Worm (Caenorhabditis elegans): Measurements from ENCODE around the gene arx-5.

The arx-5 gene

DNA sequence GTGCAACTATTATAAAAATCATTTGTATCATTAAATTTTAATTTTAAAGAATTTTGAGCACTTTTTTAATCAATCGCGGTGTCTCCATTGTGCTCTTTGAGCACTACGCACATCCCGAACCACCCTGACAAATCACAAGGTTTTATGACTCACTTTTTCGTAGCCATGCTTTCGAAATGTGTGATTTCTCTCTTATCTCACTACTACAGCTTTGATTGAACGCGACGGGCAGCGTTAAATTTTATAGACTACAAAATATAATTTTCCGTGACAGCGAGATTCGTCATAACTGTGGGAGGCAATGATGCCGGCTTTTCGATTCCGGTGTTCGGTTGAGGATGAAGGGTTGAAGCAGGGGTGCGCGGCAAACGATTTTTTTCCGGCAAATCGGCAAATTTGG is 31.8 kb upstream of the arx-5 start:
- TF ChIP-seq elt-2 (tag; optimal IDR thresholded peaks at IDR 0.05): peak; percentile 37
- peak; percentile 37 for TF ChIP-seq pqm-1 (tag; optimal IDR thresholded peaks at IDR 0.05)
- no peak for TF ChIP-seq nhr-76 (tag; optimal IDR thresholded peaks at IDR 0.05)

DNA sequence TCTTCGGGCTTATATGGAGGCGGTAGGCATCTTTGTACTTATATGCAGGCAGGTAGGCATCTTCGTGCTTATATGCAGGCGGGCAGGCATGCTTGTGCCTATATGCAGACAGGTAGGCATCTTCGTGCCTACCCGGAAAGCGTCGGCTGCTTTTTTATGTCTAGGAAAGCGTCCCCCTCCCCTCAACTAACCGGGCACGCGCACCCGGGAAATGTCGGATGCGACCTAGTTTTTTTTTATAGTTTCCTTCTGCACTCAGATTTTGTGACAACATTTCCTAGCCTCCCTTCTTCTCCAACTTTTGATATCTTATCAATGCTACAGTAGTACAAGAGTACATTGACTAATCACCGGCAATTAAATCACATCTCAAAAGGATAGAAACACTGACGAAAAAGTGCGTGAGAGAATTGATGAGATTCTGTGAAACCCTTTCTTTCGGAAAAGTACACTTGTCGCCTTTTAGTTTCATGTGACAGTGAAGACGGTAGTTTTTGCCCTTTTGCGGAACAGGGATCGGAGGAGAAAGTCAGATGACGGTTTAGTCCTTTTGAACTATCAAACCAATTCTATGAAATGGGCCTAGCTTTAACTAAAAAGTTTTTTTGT is 31.2 kb upstream of the arx-5 start:
- TF ChIP-seq egl-5 (tag; optimal IDR thresholded peaks at IDR 0.05): no peak
- TF ChIP-seq lin-15B (tag; optimal IDR thresholded peaks at IDR 0.05): peak; percentile 20
- TF ChIP-seq ceh-9 (tag; optimal IDR thresholded peaks at IDR 0.05): no peak
- TF ChIP-seq jun-1 (tag; optimal IDR thresholded peaks at IDR 0.05): no peak
- no peak for TF ChIP-seq nhr-12 (tag; optimal IDR thresholded peaks at IDR 0.05)
- TF ChIP-seq ceh-82 (tag; optimal IDR thresholded peaks at IDR 0.05): no peak
- peak; percentile 21 for TF ChIP-seq R02D3.7 (tag; optimal IDR thresholded peaks at IDR 0.05)
- peak; percentile 86 for TF ChIP-seq nhr-43 (tag; optimal IDR thresholded peaks at IDR 0.05; ENCODE audit: poor library complexity, severe bottlenecking)
- no peak for TF ChIP-seq nhr-76 (tag; optimal IDR thresholded peaks at IDR 0.05)
- TF ChIP-seq unc-62 (GFP tag; optimal IDR thresholded peaks at IDR 0.05): peak; percentile 59
- TF ChIP-seq ceh-28 (tag; optimal IDR thresholded peaks at IDR 0.05): peak; percentile 20
- TF ChIP-seq eor-1 (tag; optimal IDR thresholded peaks at IDR 0.05): no peak
- peak; percentile 94 for TF ChIP-seq nhr-23 (tag; optimal IDR thresholded peaks at IDR 0.05)
- peak; percentile 83 for TF ChIP-seq nhr-25 (tag; optimal IDR thresholded peaks at IDR 0.05)
- TF ChIP-seq unc-39 (tag; optimal IDR thresholded peaks at IDR 0.05): no peak
- no peak for TF ChIP-seq pha-4 (tag; optimal IDR thresholded peaks at IDR 0.05)
- peak; percentile 49 to 95 (median 82) for TF ChIP-seq elt-3 (tag; optimal IDR thresholded peaks at IDR 0.05)
- peak; percentile 43 for TF ChIP-seq daf-12 (tag; optimal IDR thresholded peaks at IDR 0.05)

DNA sequence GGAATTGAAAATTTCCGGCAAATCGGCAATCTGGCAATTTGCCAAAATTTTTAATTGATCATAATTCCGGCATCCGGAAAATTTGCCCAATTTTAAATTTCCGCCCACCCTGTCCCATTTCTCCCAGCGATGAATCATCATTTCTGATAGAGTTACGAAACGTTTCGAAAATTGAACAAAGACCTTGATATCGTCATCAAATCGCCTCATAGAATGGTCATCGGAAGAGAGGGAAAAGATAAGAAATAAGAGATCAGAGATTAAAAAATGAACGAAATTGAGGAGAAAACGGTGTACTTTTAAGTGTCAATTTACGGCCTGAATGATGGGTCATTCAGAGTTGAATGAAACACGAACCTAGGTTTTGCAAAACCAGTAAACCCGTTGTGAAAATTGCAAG is 29.7 kb upstream of the arx-5 start:
- TF ChIP-seq elt-2 (tag; optimal IDR thresholded peaks at IDR 0.05): peak; percentile 4
- TF ChIP-seq nhr-25 (tag; optimal IDR thresholded peaks at IDR 0.05): peak; percentile 38
- no peak for TF ChIP-seq unc-62 (GFP tag; optimal IDR thresholded peaks at IDR 0.05)
- peak; percentile 43 for TF ChIP-seq pqm-1 (tag; optimal IDR thresholded peaks at IDR 0.05)
- peak; percentile 29 for TF ChIP-seq fos-1 (tag; optimal IDR thresholded peaks at IDR 0.05)
- peak; percentile 48 for TF ChIP-seq lin-15B (tag; optimal IDR thresholded peaks at IDR 0.05)
- peak; percentile 25 for TF ChIP-seq elt-1 (tag; optimal IDR thresholded peaks at IDR 0.05)
- TF ChIP-seq ztf-4 (tag; optimal IDR thresholded peaks at IDR 0.05): no peak
- TF ChIP-seq elt-3 (tag; optimal IDR thresholded peaks at IDR 0.05): peak in 1 of 3 experiments; percentile 78

DNA sequence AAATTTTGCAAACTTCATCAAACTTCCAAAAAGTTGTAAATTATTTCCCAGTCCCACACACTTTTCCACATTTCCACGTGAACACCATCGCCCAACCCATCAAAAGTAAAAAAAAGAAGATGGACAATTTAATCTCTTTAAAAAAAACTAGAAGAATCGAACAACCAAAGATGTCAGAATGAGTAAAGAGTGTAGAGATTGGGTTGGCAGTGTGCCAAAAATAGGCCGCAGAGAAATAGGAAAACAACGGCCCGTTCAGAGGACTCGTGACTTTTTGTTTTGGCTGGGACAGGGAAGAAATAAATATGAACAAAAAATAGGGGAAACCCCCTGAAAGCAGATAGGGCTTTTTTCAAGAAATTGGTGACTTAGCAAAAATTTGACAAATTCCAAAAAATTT is 25.0 kb upstream of the arx-5 start:
- TF ChIP-seq nhr-67 (tag; optimal IDR thresholded peaks at IDR 0.05): no peak
- peak; percentile 23 for TF ChIP-seq nhr-43 (tag; optimal IDR thresholded peaks at IDR 0.05; ENCODE audit: poor library complexity, severe bottlenecking)
- TF ChIP-seq hmg-11 (tag; optimal IDR thresholded peaks at IDR 0.05): peak; percentile 8
- peak; percentile 40 for TF ChIP-seq nfya-1 (tag; optimal IDR thresholded peaks at IDR 0.05; ENCODE audit: insufficient read depth)
- no peak for TF ChIP-seq ztf-4 (tag; optimal IDR thresholded peaks at IDR 0.05)

DNA sequence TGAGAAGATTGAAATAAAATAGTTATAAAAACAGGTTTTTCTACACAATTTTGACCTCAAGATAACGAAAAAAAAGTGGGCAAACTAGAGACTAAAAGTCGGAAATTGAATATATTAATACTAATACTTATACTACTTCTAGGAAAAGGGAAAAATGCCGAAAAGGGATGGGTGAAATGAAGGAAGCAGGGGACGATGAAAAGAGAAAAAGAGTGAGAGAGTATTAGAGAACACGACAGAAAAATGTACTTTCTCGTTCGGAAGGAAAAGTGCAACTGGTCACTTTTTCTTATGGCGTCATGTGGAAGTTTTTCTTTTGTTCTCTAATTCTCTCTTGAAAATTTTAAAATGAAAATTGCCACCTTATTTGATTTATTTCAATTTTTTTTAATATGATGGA is 23.4 kb upstream of the arx-5 start:
- TF ChIP-seq nhr-237 (tag; optimal IDR thresholded peaks at IDR 0.05): no peak
- TF ChIP-seq pha-4 (tag; optimal IDR thresholded peaks at IDR 0.05): peak; percentile 57
- TF ChIP-seq nhr-25 (tag; optimal IDR thresholded peaks at IDR 0.05): peak; percentile 60
- peak; percentile 99 for TF ChIP-seq daf-12 (tag; optimal IDR thresholded peaks at IDR 0.05)
- peak; percentile 75 for TF ChIP-seq ceh-28 (tag; optimal IDR thresholded peaks at IDR 0.05)
- peak; percentile 14 for TF ChIP-seq egl-27 (tag; optimal IDR thresholded peaks at IDR 0.05)
- peak; percentile 54 for TF ChIP-seq snpc-4 (tag; optimal IDR thresholded peaks at IDR 0.05)
- TF ChIP-seq R02D3.7 (tag; optimal IDR thresholded peaks at IDR 0.05): peak; percentile 60
- peak; percentile 4 for TF ChIP-seq lsy-12 (tag; optimal IDR thresholded peaks at IDR 0.05)
- no peak for TF ChIP-seq zag-1 (tag; optimal IDR thresholded peaks at IDR 0.05)
- TF ChIP-seq ceh-82 (tag; optimal IDR thresholded peaks at IDR 0.05): peak; percentile 10
- TF ChIP-seq nhr-76 (tag; optimal IDR thresholded peaks at IDR 0.05): peak; percentile 13
- TF ChIP-seq mdl-1 (tag; optimal IDR thresholded peaks at IDR 0.05): peak; percentile 74
- TF ChIP-seq tbx-2 (tag; optimal IDR thresholded peaks at IDR 0.05): peak; percentile 74
- peak; percentile 51 for TF ChIP-seq elt-2 (tag; optimal IDR thresholded peaks at IDR 0.05)
- TF ChIP-seq nhr-43 (tag; optimal IDR thresholded peaks at IDR 0.05; ENCODE audit: poor library complexity, severe bottlenecking): peak; percentile 90
- TF ChIP-seq skn-1 (tag; optimal IDR thresholded peaks at IDR 0.05): peak; percentile 26
- peak; percentile 18 for TF ChIP-seq fkh-10 (GFP tag; optimal IDR thresholded peaks at IDR 0.05)
- no peak for TF ChIP-seq sea-2 (GFP tag; optimal IDR thresholded peaks at IDR 0.05)
- TF ChIP-seq fkh-2 (tag; optimal IDR thresholded peaks at IDR 0.05): no peak
- TF ChIP-seq hmg-11 (tag; optimal IDR thresholded peaks at IDR 0.05): peak; percentile 79
- TF ChIP-seq elt-3 (tag; optimal IDR thresholded peaks at IDR 0.05): peak in 1 of 3 experiments; percentile 9
- peak; percentile 93 for TF ChIP-seq pqm-1 (tag; optimal IDR thresholded peaks at IDR 0.05)
- peak; percentile 75 for TF ChIP-seq jun-1 (tag; optimal IDR thresholded peaks at IDR 0.05)
- peak; percentile 31 for TF ChIP-seq fos-1 (tag; optimal IDR thresholded peaks at IDR 0.05)
- no peak for TF ChIP-seq aly-2 (tag; optimal IDR thresholded peaks at IDR 0.05)
- no peak for TF ChIP-seq ceh-16 (tag; optimal IDR thresholded peaks at IDR 0.05)
- TF ChIP-seq eor-1 (tag; optimal IDR thresholded peaks at IDR 0.05): no peak
- peak; percentile 69 for TF ChIP-seq lin-15B (tag; optimal IDR thresholded peaks at IDR 0.05)
- TF ChIP-seq unc-62 (GFP tag; optimal IDR thresholded peaks at IDR 0.05): peak; percentile 41
- peak; percentile 17 for TF ChIP-seq nhr-77 (tag; optimal IDR thresholded peaks at IDR 0.05)
- peak; percentile 91 for TF ChIP-seq nfya-1 (tag; optimal IDR thresholded peaks at IDR 0.05; ENCODE audit: insufficient read depth)
- peak; percentile 93 for TF ChIP-seq nhr-23 (tag; optimal IDR thresholded peaks at IDR 0.05)

All from whole organism, L3 larva.